Worm (Caenorhabditis elegans): ENCODE measurements around the gene ZC168.2.

ZC168.2 gene

ce11 chrIV:10765053-10765452 is 37.2 kb downstream of the ZC168.2 start, which contains the start of gene T25B9.12:
TSS of gene T25B9.12 (plus strand) at chrIV:10765353.
- TF ChIP-seq daf-19 (GFP tag; conservative IDR thresholded peaks at IDR 0.05) (no peak), hmg-1.1 (GFP tag; IDR thresholded peaks at IDR 0.05) (no peak), unc-62 (GFP tag; optimal IDR thresholded peaks at IDR 0.05 in 1 of 2) (no peak), unc-62 (tag; optimal IDR thresholded peaks at IDR 0.05) (no peak), F44E2.7 (GFP tag; IDR thresholded peaks at IDR 0.05) (no peak), daf-12 (tag; optimal IDR thresholded peaks at IDR 0.05) (no peak), nhr-10 (tag; optimal IDR thresholded peaks at IDR 0.05) (no peak), lir-3 (tag; optimal IDR thresholded peaks at IDR 0.05) (no peak), hlh-11 (tag; optimal IDR thresholded peaks at IDR 0.05) (no peak), lin-13 (GFP tag; optimal IDR thresholded peaks at IDR 0.05) (no peak), R02D3.7 (tag; optimal IDR thresholded peaks at IDR 0.05) (no peak), aha-1 (tag) (no peak)

DNA sequence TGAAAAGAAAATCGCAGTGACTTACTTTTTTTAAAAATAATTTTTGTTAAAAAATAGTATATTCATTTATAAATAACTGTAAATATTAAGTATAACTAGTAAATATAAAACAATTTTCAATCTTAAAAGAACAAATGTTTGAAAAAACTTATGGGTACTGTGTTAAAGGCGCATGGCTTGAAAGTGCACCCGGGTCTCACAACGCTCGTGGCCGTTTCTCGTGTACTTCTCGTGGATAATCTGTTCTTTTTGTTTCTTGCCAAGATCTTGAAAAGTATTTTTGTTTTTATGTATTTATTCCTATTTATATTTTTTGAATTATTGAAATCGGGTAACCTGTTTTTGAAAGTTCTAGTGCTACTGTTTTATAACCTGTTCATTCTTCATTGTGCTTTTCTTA is 38.2 kb downstream of the ZC168.2 start:
- no peak for TF ChIP-seq aly-2 (tag; optimal IDR thresholded peaks at IDR 0.05)
- no peak for TF ChIP-seq ctbp-1 (GFP tag; IDR thresholded peaks at IDR 0.05)
- no peak for TF ChIP-seq zip-11 (GFP tag; IDR thresholded peaks at IDR 0.05)
- TF ChIP-seq daf-16 (GFP tag; optimal IDR thresholded peaks at IDR 0.05), result no peak
- no peak for TF ChIP-seq daf-16 (tag; optimal IDR thresholded peaks at IDR 0.05)
- TF ChIP-seq T20F7.1 (GFP tag; optimal IDR thresholded peaks at IDR 0.05), result no peak
- TF ChIP-seq duxl-1 (tag; optimal IDR thresholded peaks at IDR 0.05; ENCODE audit: poor library complexity), result no peak
- no peak for TF ChIP-seq rbr-2 (tag; optimal IDR thresholded peaks at IDR 0.05)
- TF ChIP-seq mdt-29 (GFP tag; IDR thresholded peaks at IDR 0.05), result no peak
- peak; percentile 30 for TF ChIP-seq mes-2 (tag; optimal IDR thresholded peaks at IDR 0.05; ENCODE audit: poor library complexity, severe bottlenecking)
- TF ChIP-seq snpc-1.2 (GFP tag; IDR thresholded peaks at IDR 0.05), result peak; percentile 83
- peak; percentile 16 for TF ChIP-seq F49E8.2 (tag; optimal IDR thresholded peaks at IDR 0.05; ENCODE audit: borderline replicate concordance)
- no peak for TF ChIP-seq ama-1 (optimal IDR thresholded peaks at IDR 0.05)
- peak; percentile 32 for TF ChIP-seq unc-130 (GFP tag; optimal IDR thresholded peaks at IDR 0.05)
- no peak for TF ChIP-seq egl-43 (GFP tag; IDR thresholded peaks at IDR 0.05)
- TF ChIP-seq ceh-28 (tag; optimal IDR thresholded peaks at IDR 0.05), result no peak
- no peak for TF ChIP-seq nhr-77 (tag; optimal IDR thresholded peaks at IDR 0.05)
- TF ChIP-seq php-3 (GFP tag; IDR thresholded peaks at IDR 0.05), result no peak
- TF ChIP-seq lin-39 (tag; optimal IDR thresholded peaks at IDR 0.05), result no peak

- TF ChIP-seq pqm-1 (tag; optimal IDR thresholded peaks at IDR 0.05) (no peak), aha-1 (tag) (peak; percentile 69), mxl-2 (GFP tag; conservative IDR thresholded peaks at IDR 0.05) (no peak), lsy-2 (tag; optimal IDR thresholded peaks at IDR 0.05) (no peak), lin-38 (GFP tag; IDR thresholded peaks at IDR 0.05) (peak; percentile 30), T26A8.4 (GFP tag; IDR thresholded peaks at IDR 0.05) (no peak), Y105C5A.15 (GFP tag; IDR thresholded peaks at IDR 0.05) (no peak), snpc-4 (tag; optimal IDR thresholded peaks at IDR 0.05) (no peak)
Observed at ce11 chrIV:10768146-10768636, 40.4 kb downstream of the ZC168.2 start, which contains the start of gene T25B9.8. TSS of gene T25B9.8 (minus strand) at chrIV:10768196.

ce11 chrIV:10769353-10769752 is 41.5 kb downstream of the ZC168.2 start, which contains the start of gene T25B9.9:
TSS of gene T25B9.9 (plus strand) at chrIV:10769653.
- TF ChIP-seq zip-11 (GFP tag; IDR thresholded peaks at IDR 0.05) (no peak), tag-97 (GFP tag; IDR thresholded peaks at IDR 0.05) (no peak), unc-62 (GFP tag; optimal IDR thresholded peaks at IDR 0.05 in 1 of 2) (peak in 1 of 2 experiments; percentile 35), unc-62 (tag; optimal IDR thresholded peaks at IDR 0.05) (no peak)
